Worm (Caenorhabditis elegans) whole organism, L4 larva: ENCODE measurements around the gene rmd-1.

Source experiments
- F10B5.3 ChIP-seq: sonication (generic microtip); optimal IDR thresholded peaks from 2 replicates; lab custom pipeline; 2016; ENCODE audit warnings: mild to moderate bottlenecking, missing genetic modification characterization, missing compliant biosample characterization
- F49E8.2 ChIP-seq: sonication (generic microtip); optimal IDR thresholded peaks from 2 replicates; lab custom pipeline; 2016; ENCODE audit warnings: missing compliant biosample characterization, mild to moderate bottlenecking, missing genetic modification characterization, borderline replicate concordance
- T26A8.4 ChIP-seq: fragments of 200-800 bp; sonication (Bioruptor generic); IDR thresholded peaks from 2 replicates; pipeline ENCODE4 v1.3.6; 2022; ENCODE audit warnings: missing genetic modification characterization, missing compliant biosample characterization
- Y75B8A.6 ChIP-seq: fragments of 200-800 bp; sonication (Bioruptor generic); IDR thresholded peaks from 2 replicates; pipeline ENCODE4 v1.3.6; 2022; ENCODE audit warnings: missing genetic modification reagents, missing genetic modification characterization, missing compliant biosample characterization
- aha-1 ChIP-seq: fragments of 150-350 bp; peaks from one replicate; lab custom pipeline; 2014; ENCODE audit warnings: missing biosample characterization, missing genetic modification characterization
- ceh-28 ChIP-seq: fragments of 150-350 bp; optimal IDR thresholded peaks from 2 replicates; lab custom pipeline; 2014; ENCODE audit warnings: missing biosample characterization, missing genetic modification reagents, missing genetic modification characterization
- cey-2 ChIP-seq: sonication (generic microtip); optimal IDR thresholded peaks from 3 replicates; lab custom pipeline; 2017; ENCODE audit warnings: missing genetic modification characterization, mild to moderate bottlenecking, missing compliant biosample characterization, antibody characterized with exemption, borderline replicate concordance; ENCODE audit not compliant: insufficient read depth
- daf-16 ChIP-seq, 3 experiments: sonication (generic microtip); optimal IDR thresholded peaks; 2 replicates each; lab custom pipeline; 2016 to 2017; ENCODE audit warnings: missing genetic modification characterization in 3 of 3, missing genetic modification reagents in 3 of 3, mild to moderate bottlenecking in 2 of 3, missing compliant biosample characterization in 2 of 3, missing biosample characterization in 1 of 3, moderate library complexity in 1 of 3
- dmd-6 ChIP-seq: fragments of 200-800 bp; sonication (Bioruptor generic); IDR thresholded peaks from 2 replicates; pipeline ENCODE4 v1.3.6; 2022; ENCODE audit warnings: missing genetic modification reagents, missing genetic modification characterization, missing compliant biosample characterization
- dpl-1 ChIP-seq: fragments of 150-350 bp; optimal IDR thresholded peaks from 2 replicates; lab custom pipeline; 2014; ENCODE audit warnings: missing biosample characterization, missing genetic modification reagents, missing genetic modification characterization
- duxl-1 ChIP-seq: sonication (generic microtip); optimal IDR thresholded peaks from 2 replicates; lab custom pipeline; 2016; ENCODE audit warnings: mild to moderate bottlenecking, missing genetic modification characterization, moderate library complexity, missing compliant biosample characterization; ENCODE audit not compliant: poor library complexity
- egl-43 ChIP-seq: fragments of 200-800 bp; sonication (Bioruptor generic); IDR thresholded peaks from 2 replicates; pipeline ENCODE4 v1.3.6; 2022; ENCODE audit warnings: missing genetic modification reagents, missing genetic modification characterization, missing compliant biosample characterization
- fkh-10 ChIP-seq: fragments of 150-350 bp; optimal IDR thresholded peaks from 2 replicates; lab custom pipeline; 2014; ENCODE audit warnings: missing biosample characterization, missing genetic modification reagents, missing genetic modification characterization
- fos-1 ChIP-seq: fragments of 150-350 bp; optimal IDR thresholded peaks from 2 replicates; lab custom pipeline; 2014; ENCODE audit warnings: missing biosample characterization, missing genetic modification characterization
- hif-1 ChIP-seq, 2 experiments: sonication (generic microtip); optimal IDR thresholded peaks; 2 replicates each; lab custom pipeline; 2016 to 2017; ENCODE audit warnings: missing compliant biosample characterization in 2 of 2, missing genetic modification characterization in 2 of 2, missing genetic modification reagents in 2 of 2, missing genotype in 2 of 2, mild to moderate bottlenecking in 1 of 2
- hlh-11 ChIP-seq: fragments of 200-800 bp; sonication (Bioruptor generic); optimal IDR thresholded peaks from 2 replicates; lab custom pipeline; 2018; ENCODE audit warnings: mild to moderate bottlenecking, missing genetic modification characterization, missing compliant biosample characterization
- hlh-30 ChIP-seq: sonication (generic microtip); optimal IDR thresholded peaks from 2 replicates; lab custom pipeline; 2017; ENCODE audit warnings: antibody characterized with exemption, mild to moderate bottlenecking, missing genetic modification characterization, missing compliant biosample characterization; ENCODE audit not compliant: insufficient read depth
- hmg-1.1 ChIP-seq: fragments of 200-800 bp; sonication (Bioruptor generic); IDR thresholded peaks from 2 replicates; pipeline ENCODE4 v1.3.6; 2022; ENCODE audit warnings: missing genetic modification reagents, missing genetic modification characterization, missing compliant biosample characterization
- jun-1 ChIP-seq: fragments of 150-350 bp; optimal IDR thresholded peaks from 2 replicates; lab custom pipeline; 2014; ENCODE audit warnings: missing biosample characterization, missing genetic modification reagents, missing genetic modification characterization
- lim-7 ChIP-seq: fragments of 200-800 bp; sonication (Bioruptor generic); IDR thresholded peaks from 2 replicates; pipeline ENCODE4 v1.3.6; 2022; ENCODE audit warnings: missing genetic modification characterization, missing compliant biosample characterization
- lin-1 ChIP-seq: fragments of 200-800 bp; sonication (Bioruptor generic); IDR thresholded peaks from 2 replicates; pipeline ENCODE4 v1.3.6; 2022; ENCODE audit warnings: missing genetic modification reagents, missing genetic modification characterization, missing compliant biosample characterization
- lin-13 ChIP-seq: fragments of 150-350 bp; optimal IDR thresholded peaks from 2 replicates; lab custom pipeline; 2014; ENCODE audit warnings: missing biosample characterization, missing genetic modification reagents, missing genetic modification characterization
- lin-38 ChIP-seq: fragments of 200-800 bp; sonication (Bioruptor generic); IDR thresholded peaks from 2 replicates; pipeline ENCODE4 v1.3.6; 2022; ENCODE audit warnings: missing genetic modification reagents, missing genetic modification characterization, missing compliant biosample characterization
- lin-39 ChIP-seq: fragments of 150-350 bp; optimal IDR thresholded peaks from 2 replicates; lab custom pipeline; 2014; ENCODE audit warnings: missing biosample characterization, missing genetic modification reagents, missing genetic modification characterization
- lir-3 ChIP-seq: sonication (generic microtip); optimal IDR thresholded peaks from 2 replicates; lab custom pipeline; 2016; ENCODE audit warnings: mild to moderate bottlenecking, missing genetic modification characterization, missing compliant biosample characterization
- lsy-2 ChIP-seq, 2 experiments: fragments of 150-350 bp in 1 of 2; sonication (generic microtip) in 1 of 2; optimal IDR thresholded peaks; 2 replicates each; lab custom pipeline; 2014 to 2017; ENCODE audit warnings: missing biosample characterization in 2 of 2, missing genetic modification characterization in 2 of 2
- madf-5 ChIP-seq, 2 experiments: fragments of 200-800 bp; sonication (Bioruptor generic); IDR thresholded peaks; 2 replicates each; pipeline ENCODE4 v1.3.6; 2022; ENCODE audit warnings: missing compliant biosample characterization in 2 of 2, missing genetic modification characterization in 2 of 2
- mdl-1 ChIP-seq, 2 experiments: fragments of 150-350 bp in 1 of 2; sonication (generic microtip) in 1 of 2; optimal IDR thresholded peaks; 2 replicates each; lab custom pipeline; 2014 to 2017; ENCODE audit warnings: missing biosample characterization in 2 of 2, missing genetic modification characterization in 2 of 2
- mep-1 ChIP-seq: fragments of 150-350 bp; sonication (generic microtip); optimal IDR thresholded peaks from 3 replicates; lab custom pipeline; 2014; ENCODE audit warnings: missing biosample characterization, missing genetic modification characterization
- mes-2 ChIP-seq: sonication (generic microtip); optimal IDR thresholded peaks from 2 replicates; lab custom pipeline; 2016; ENCODE audit warnings: missing genotype, mild to moderate bottlenecking, missing genetic modification characterization, missing compliant biosample characterization; ENCODE audit not compliant: poor library complexity, severe bottlenecking
- nhr-102 ChIP-seq: sonication (generic microtip); optimal IDR thresholded peaks from 2 replicates; lab custom pipeline; 2016; ENCODE audit warnings: mild to moderate bottlenecking, missing genetic modification characterization, moderate library complexity, missing compliant biosample characterization
- nhr-11 ChIP-seq: fragments of 150-350 bp; optimal IDR thresholded peaks from 2 replicates; lab custom pipeline; 2014; ENCODE audit warnings: missing biosample characterization, missing genetic modification characterization
- nhr-111 ChIP-seq: fragments of 200-800 bp; sonication (Bioruptor generic); optimal IDR thresholded peaks from 2 replicates; lab custom pipeline; 2018; ENCODE audit warnings: mild to moderate bottlenecking, missing genetic modification characterization, missing compliant biosample characterization
- nhr-25 ChIP-seq: sonication (generic microtip); optimal IDR thresholded peaks from 2 replicates; lab custom pipeline; 2017; ENCODE audit warnings: missing genetic modification characterization, mild to moderate bottlenecking, missing compliant biosample characterization, antibody characterized with exemption, moderate library complexity, borderline replicate concordance; ENCODE audit not compliant: insufficient read depth
- nhr-28 ChIP-seq: fragments of 150-350 bp; optimal IDR thresholded peaks from 2 replicates; lab custom pipeline; 2014; ENCODE audit warnings: missing biosample characterization, missing genetic modification characterization
- nhr-41 ChIP-seq: fragments of 200-800 bp; sonication (Bioruptor generic); IDR thresholded peaks from 2 replicates; pipeline ENCODE4 v1.3.6; 2022; ENCODE audit warnings: missing genetic modification reagents, missing genetic modification characterization, missing compliant biosample characterization
- nhr-6 ChIP-seq: fragments of 150-350 bp; optimal IDR thresholded peaks from 2 replicates; lab custom pipeline; 2014; ENCODE audit warnings: missing biosample characterization, missing genetic modification characterization
- pha-4 ChIP-seq, 2 experiments: fragments of 150-350 bp in 1 of 2; fragments of 200-800 bp in 1 of 2; sonication (Bioruptor generic) in 1 of 2; IDR thresholded peaks in 1 of 2; optimal IDR thresholded peaks in 1 of 2; 2 replicates each; pipeline versions ENCODE4 v1.3.6 to Lab custom; 2014 to 2022; ENCODE audit warnings: missing genetic modification characterization in 2 of 2, missing genetic modification reagents in 2 of 2, missing biosample characterization in 1 of 2, missing compliant biosample characterization in 1 of 2
- pqm-1 ChIP-seq: sonication (generic microtip); optimal IDR thresholded peaks from 2 replicates; lab custom pipeline; 2017; ENCODE audit warnings: missing biosample characterization, missing genetic modification characterization
- rbr-2 ChIP-seq: sonication (generic microtip); optimal IDR thresholded peaks from 2 replicates; lab custom pipeline; 2016; ENCODE audit warnings: missing genotype, missing genetic modification characterization, missing compliant biosample characterization
- saeg-2 ChIP-seq: fragments of 200-800 bp; sonication (Bioruptor generic); IDR thresholded peaks from 2 replicates; pipeline ENCODE4 v1.3.6; 2022; ENCODE audit warnings: missing genetic modification reagents, missing genetic modification characterization, missing compliant biosample characterization
- snpc-4 ChIP-seq: fragments of 150-350 bp; optimal IDR thresholded peaks from 2 replicates; lab custom pipeline; 2014; ENCODE audit warnings: missing biosample characterization, missing genetic modification characterization
- tra-1 ChIP-seq: fragments of 200-800 bp; sonication (Bioruptor generic); IDR thresholded peaks from 2 replicates; pipeline ENCODE4 v1.3.6; 2022; ENCODE audit warnings: missing genetic modification reagents, missing genetic modification characterization, missing compliant biosample characterization
- unc-130 ChIP-seq: sonication (generic microtip); optimal IDR thresholded peaks from 2 replicates; lab custom pipeline; 2016; ENCODE audit warnings: missing genetic modification reagents, missing genetic modification characterization, missing compliant biosample characterization
- vab-7 ChIP-seq: fragments of 200-800 bp; sonication (Bioruptor generic); IDR thresholded peaks from 2 replicates; pipeline ENCODE4 v1.3.6; 2022; ENCODE audit warnings: missing genetic modification reagents, missing genetic modification characterization, missing compliant biosample characterization
- zfp-3 ChIP-seq: fragments of 200-800 bp; sonication (Bioruptor generic); conservative IDR thresholded peaks from 2 replicates; pipeline ENCODE4 v1.3.6; 2022; ENCODE audit warnings: missing genetic modification reagents, missing genetic modification characterization, missing compliant biosample characterization
- zip-2 ChIP-seq: fragments of 150-350 bp; optimal IDR thresholded peaks from 2 replicates; lab custom pipeline; 2014; ENCODE audit warnings: missing biosample characterization, missing genetic modification characterization

rmd-1 gene

ce11 chrIII:9714731-9715130 lies 44.2 kb upstream of the rmd-1 start (continued):
- TF ChIP-seq zfp-3 (GFP tag; lab: Robert Waterston, UW) (no peak), dpl-1 (GFP tag; lab: Kevin White, UChicago) (no peak), T26A8.4 (GFP tag; lab: Robert Waterston, UW) (no peak), lsy-2 (tag; optimal IDR thresholded peaks at IDR 0.05; lab: Kevin White, UChicago) (peak in 1 of 2 experiments; percentile 16)
- TF ChIP-seq, all 104 proteins: peak for 7

- TF ChIP-seq nhr-11 (tag; lab: Kevin White, UChicago) (peak; percentile 15), F49E8.2 (tag; lab: Kevin White, UChicago) (peak; percentile 90), ceh-28 (tag; lab: Kevin White, UChicago) (no peak), egl-43 (GFP tag; lab: Robert Waterston, UW) (no peak), hlh-30 (tag; lab: Kevin White, UChicago) (peak; percentile 68), nhr-102 (tag; lab: Kevin White, UChicago) (peak; percentile 73), fkh-10 (GFP tag; lab: Kevin White, UChicago) (no peak), lim-7 (GFP tag; lab: Robert Waterston, UW) (no peak), nhr-41 (GFP tag; lab: Robert Waterston, UW) (no peak), hif-1 (tag; optimal IDR thresholded peaks at IDR 0.05; lab: Kevin White, UChicago) (peak in 1 of 2 experiments; percentile 8), Y75B8A.6 (GFP tag; lab: Robert Waterston, UW) (no peak), nhr-111 (GFP tag; lab: Kevin White, UChicago) (no peak), aha-1 (tag; lab: Kevin White, UChicago) (peak; percentile 60), tra-1 (GFP tag; lab: Robert Waterston, UW) (peak; percentile 28; the same call in 1 of the 2 replicates), jun-1 (tag; lab: Kevin White, UChicago) (peak; percentile 7), unc-130 (peak; percentile 2), zip-2 (tag; lab: Kevin White, UChicago) (no peak), lin-38 (GFP tag; lab: Robert Waterston, UW) (peak; percentile 67), mep-1 (tag; lab: Kevin White, UChicago) (peak; percentile 59), lir-3 (tag; lab: Kevin White, UChicago) (no peak), nhr-25 (tag; lab: Kevin White, UChicago) (peak; percentile 63), cey-2 (no peak), vab-7 (GFP tag; lab: Robert Waterston, UW) (no peak), daf-16 (GFP tag; optimal IDR thresholded peaks at IDR 0.05; lab: Kevin White, UChicago) (peak in 1 of 2 experiments; percentile 63), daf-16 (tag; optimal IDR thresholded peaks at IDR 0.05; lab: Kevin White, UChicago) (peak; percentile 69), lin-39 (tag; lab: Kevin White, UChicago) (no peak), saeg-2 (no peak), rbr-2 (peak; percentile 20), nhr-6 (tag; lab: Kevin White, UChicago) (peak; percentile 65), nhr-28 (tag; lab: Kevin White, UChicago) (peak; percentile 40), pha-4 (GFP tag; IDR thresholded peaks at IDR 0.05; lab: Robert Waterston, UW) (peak; percentile 48; the same call in 1 of the 2 replicates), pha-4 (tag; optimal IDR thresholded peaks at IDR 0.05; lab: Kevin White, UChicago) (no peak), mes-2 (peak; percentile 89), duxl-1 (tag; lab: Kevin White, UChicago) (peak; percentile 48), hlh-11 (tag; lab: Kevin White, UChicago) (peak; percentile 70), lin-1 (GFP tag; lab: Robert Waterston, UW) (peak; percentile 82; the same call in 1 of the 2 replicates), hmg-1.1 (GFP tag; lab: Robert Waterston, UW) (no peak; the same call in 1 of the 2 replicates), dpl-1 (GFP tag; lab: Kevin White, UChicago) (peak; percentile 30), mdl-1 (tag; optimal IDR thresholded peaks at IDR 0.05; lab: Kevin White, UChicago) (no peak), dmd-6 (GFP tag; lab: Robert Waterston, UW) (peak; percentile 63), F10B5.3 (tag; lab: Kevin White, UChicago) (peak; percentile 64), fos-1 (no peak), madf-5 (GFP tag; IDR thresholded peaks at IDR 0.05; lab: Robert Waterston, UW) (no peak), pqm-1 (tag; lab: Kevin White, UChicago) (no peak), snpc-4 (tag; lab: Kevin White, UChicago) (peak; percentile 91), lin-13 (peak; percentile 57)
These were observed 41.7 kb upstream of the rmd-1 start for ce11 chrIII:9717243-9717642.
